Worm (Caenorhabditis elegans) whole organism, L2 larva: ENCODE data around the gene rha-1.

ENCODE experiments used
- ama-1 ChIP-seq: fragments of 150-350 bp; optimal IDR thresholded peaks from 2 replicates; lab custom pipeline; 2018; ENCODE audit warnings: inconsistent platforms
- elt-3 ChIP-seq: sonication (generic microtip); optimal IDR thresholded peaks from 2 replicates; lab custom pipeline; 2017; ENCODE audit warnings: missing biosample characterization, missing genetic modification characterization
- sma-3 ChIP-seq: sonication (generic microtip); optimal IDR thresholded peaks from 2 replicates; lab custom pipeline; 2016; ENCODE audit warnings: missing genetic modification reagents, missing genetic modification characterization, missing compliant biosample characterization
- unc-39 ChIP-seq: fragments of 150-350 bp; optimal IDR thresholded peaks from 2 replicates; lab custom pipeline; 2014; ENCODE audit warnings: missing biosample characterization, missing genetic modification characterization
- unc-62 ChIP-seq: fragments of 150-350 bp; optimal IDR thresholded peaks from 2 replicates; lab custom pipeline; 2014; ENCODE audit warnings: missing biosample characterization, missing genetic modification reagents, missing genetic modification characterization

DNA sequence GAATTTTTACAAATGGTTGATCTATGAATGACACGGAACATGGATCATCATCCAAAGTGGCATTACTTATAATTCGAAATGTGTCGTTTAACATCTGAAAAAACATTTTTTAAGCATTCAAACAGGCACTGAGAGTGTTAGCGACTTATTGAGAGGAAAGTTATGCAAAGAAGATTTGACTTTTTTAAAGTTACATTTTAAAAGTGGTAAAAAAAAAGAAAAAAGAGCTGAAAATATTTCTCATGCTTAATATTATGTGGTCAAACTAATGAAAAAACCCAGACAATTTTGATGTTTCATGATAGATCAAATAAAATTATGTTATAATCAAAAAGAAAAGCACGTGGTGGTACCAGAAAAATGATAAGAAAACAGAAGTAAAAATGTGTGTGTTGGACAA, 18.4 kb downstream of the rha-1 start, which contains the start of gene npr-20:
- TF ChIP-seq sma-3 (GFP tag; lab: Kevin White, UChicago) (no peak), unc-39 (tag; lab: Kevin White, UChicago) (no peak), unc-62 (no peak), ama-1 (no peak), elt-3 (tag; lab: Kevin White, UChicago) (no peak)
